Worm (Caenorhabditis elegans) whole organism, L1 larva: ENCODE measurements around the gene Y54F10AR.2.
A peak's percentile ranks its signal among the peaks of the same experiment; 100 is the strongest.

Experiments used
- C16A3.4 ChIP-seq: fragments of 150-350 bp; optimal IDR thresholded peaks from 2 replicates; lab custom pipeline; 2014; ENCODE audit warnings: missing biosample characterization, missing genetic modification characterization
- Y116A8C.19 ChIP-seq: sonication (generic microtip); optimal IDR thresholded peaks from 2 replicates; lab custom pipeline; 2016; ENCODE audit warnings: missing compliant biosample characterization, missing genetic modification characterization, borderline replicate concordance
- aly-2 ChIP-seq: fragments of 150-350 bp; optimal IDR thresholded peaks from 2 replicates; lab custom pipeline; 2014; ENCODE audit warnings: missing biosample characterization, missing genetic modification characterization
- ama-1 ChIP-seq: fragments of 150-350 bp; optimal IDR thresholded peaks from 2 replicates; lab custom pipeline; 2014
- blmp-1 ChIP-seq: fragments of 150-350 bp; optimal IDR thresholded peaks from 2 replicates; lab custom pipeline; 2014; ENCODE audit warnings: missing biosample characterization, missing genetic modification characterization
- ceh-63 ChIP-seq: fragments of 200-800 bp; sonication (Bioruptor generic); optimal IDR thresholded peaks from 2 replicates; lab custom pipeline; 2018; ENCODE audit warnings: mild to moderate bottlenecking, missing genetic modification characterization, missing compliant biosample characterization
- ceh-8 ChIP-seq: fragments of 200-800 bp; sonication (Bioruptor generic); optimal IDR thresholded peaks from 2 replicates; lab custom pipeline; 2018; ENCODE audit warnings: mild to moderate bottlenecking, missing genetic modification characterization, moderate library complexity, missing compliant biosample characterization
- ceh-88 ChIP-seq: fragments of 200-800 bp; sonication (Bioruptor generic); IDR thresholded peaks from 2 replicates; pipeline ENCODE4 v1.3.6; 2022; ENCODE audit warnings: missing genetic modification characterization, missing compliant biosample characterization
- ces-1 ChIP-seq: fragments of 150-350 bp; optimal IDR thresholded peaks from 2 replicates; lab custom pipeline; 2014; ENCODE audit warnings: missing biosample characterization, missing genetic modification reagents, missing genetic modification characterization
- dpl-1 ChIP-seq, 3 experiments: fragments of 150-350 bp in 2 of 3; sonication (generic microtip) in 1 of 3; optimal IDR thresholded peaks; 2 replicates each; lab custom pipeline; 2014 to 2017; ENCODE audit warnings: missing biosample characterization in 3 of 3, missing genetic modification characterization in 3 of 3, missing genetic modification reagents in 3 of 3
- efl-1 ChIP-seq, 4 experiments: fragments of 150-350 bp; optimal IDR thresholded peaks in 3 of 4; peaks in 1 of 4; 1 replicate in 1 of 4; 2 replicates in 3 of 4; lab custom pipeline; 2014; ENCODE audit warnings: missing biosample characterization in 2 of 4, missing genetic modification characterization in 2 of 4, missing genetic modification reagents in 2 of 4
- efl-3 ChIP-seq: fragments of 200-800 bp; sonication (Bioruptor generic); optimal IDR thresholded peaks from 2 replicates; lab custom pipeline; 2018; ENCODE audit warnings: mild to moderate bottlenecking, missing genetic modification characterization, missing compliant biosample characterization
- egl-13 ChIP-seq: sonication (generic microtip); optimal IDR thresholded peaks from 2 replicates; lab custom pipeline; 2016; ENCODE audit warnings: missing genotype, missing genetic modification reagents, missing genetic modification characterization, missing compliant biosample characterization
- egl-27 ChIP-seq, 2 experiments: fragments of 150-350 bp in 1 of 2; sonication (generic microtip); optimal IDR thresholded peaks; 3 replicates each; lab custom pipeline; 2017 to 2018; ENCODE audit warnings: missing biosample characterization in 2 of 2, missing genetic modification characterization in 2 of 2, missing genetic modification reagents in 2 of 2
- elt-2 ChIP-seq: sonication (generic microtip); optimal IDR thresholded peaks from 2 replicates; lab custom pipeline; 2016; ENCODE audit warnings: missing genetic modification characterization, mild to moderate bottlenecking, inconsistent platforms, missing compliant biosample characterization, missing genetic modification reagents
- elt-3 ChIP-seq, 6 experiments: fragments of 150-350 bp in 1 of 6; sonication (generic microtip); optimal IDR thresholded peaks; 2 replicates each; lab custom pipeline; 2017 to 2018; ENCODE audit warnings: missing biosample characterization in 6 of 6, missing genetic modification characterization in 6 of 6, inconsistent platforms in 1 of 6
- fkh-10 ChIP-seq: sonication (generic microtip); optimal IDR thresholded peaks from 2 replicates; lab custom pipeline; 2017; ENCODE audit warnings: missing biosample characterization, missing genetic modification reagents, missing genetic modification characterization
- fkh-4 ChIP-seq: sonication (generic microtip); optimal IDR thresholded peaks from 2 replicates; lab custom pipeline; 2016; ENCODE audit warnings: missing compliant biosample characterization, missing genetic modification characterization, borderline replicate concordance
- fos-1 ChIP-seq: fragments of 150-350 bp; optimal IDR thresholded peaks from 2 replicates; lab custom pipeline; 2014; ENCODE audit warnings: missing biosample characterization, missing genetic modification characterization
- grh-1 ChIP-seq: fragments of 200-800 bp; sonication (Bioruptor generic); IDR thresholded peaks from 2 replicates; pipeline ENCODE4 v1.3.6; 2022; ENCODE audit warnings: missing genetic modification reagents, missing genetic modification characterization, missing compliant biosample characterization
- hlh-17 ChIP-seq: fragments of 200-800 bp; sonication (Bioruptor generic); optimal IDR thresholded peaks from 2 replicates; lab custom pipeline; 2018; ENCODE audit warnings: missing genetic modification characterization, mild to moderate bottlenecking, missing compliant biosample characterization, moderate library complexity, borderline replicate concordance
- hpl-2 ChIP-seq: fragments of 150-350 bp; optimal IDR thresholded peaks from 2 replicates; lab custom pipeline; 2014; ENCODE audit warnings: missing biosample characterization, missing genetic modification reagents, missing genetic modification characterization
- isw-1 ChIP-seq: fragments of 200-800 bp; sonication (Bioruptor generic); IDR thresholded peaks from 2 replicates; pipeline ENCODE4 v1.3.6; 2022; ENCODE audit warnings: missing genetic modification characterization, missing compliant biosample characterization
- lin-13 ChIP-seq: fragments of 150-350 bp; optimal IDR thresholded peaks from 2 replicates; lab custom pipeline; 2014; ENCODE audit warnings: missing biosample characterization, missing genetic modification reagents, missing genetic modification characterization
- lin-35 ChIP-seq, 2 experiments: fragments of 150-350 bp; optimal IDR thresholded peaks; 2 replicates each; lab custom pipeline; 2014; ENCODE audit warnings: missing biosample characterization in 2 of 2, missing genetic modification characterization in 2 of 2, missing genetic modification reagents in 2 of 2
- lir-3 ChIP-seq: sonication (generic microtip); optimal IDR thresholded peaks from 2 replicates; lab custom pipeline; 2016; ENCODE audit warnings: mild to moderate bottlenecking, missing genetic modification characterization, moderate library complexity, missing compliant biosample characterization; ENCODE audit not compliant: poor library complexity
- lsy-2 ChIP-seq, 2 experiments: fragments of 150-350 bp; optimal IDR thresholded peaks; 2 replicates each; lab custom pipeline; 2014; ENCODE audit warnings: missing biosample characterization in 2 of 2, missing genetic modification characterization in 2 of 2
- mab-9 ChIP-seq: fragments of 200-800 bp; sonication (Bioruptor generic); IDR thresholded peaks from 2 replicates; pipeline ENCODE4 v1.3.6; 2022; ENCODE audit warnings: missing genetic modification reagents, missing genetic modification characterization, missing compliant biosample characterization
- mef-2 ChIP-seq: fragments of 150-350 bp; optimal IDR thresholded peaks from 2 replicates; lab custom pipeline; 2014; ENCODE audit warnings: missing biosample characterization, missing genetic modification characterization
- nhr-11 ChIP-seq: fragments of 150-350 bp; optimal IDR thresholded peaks from 2 replicates; lab custom pipeline; 2014; ENCODE audit warnings: missing biosample characterization, missing genetic modification characterization
- nhr-28 ChIP-seq: fragments of 150-350 bp; optimal IDR thresholded peaks from 2 replicates; lab custom pipeline; 2014; ENCODE audit warnings: missing biosample characterization, missing genetic modification characterization
- nhr-71 ChIP-seq: sonication (generic microtip); optimal IDR thresholded peaks from 2 replicates; lab custom pipeline; 2016; ENCODE audit warnings: mild to moderate bottlenecking, missing genetic modification characterization, moderate library complexity, missing compliant biosample characterization
- nhr-77 ChIP-seq: fragments of 150-350 bp; optimal IDR thresholded peaks from 2 replicates; lab custom pipeline; 2014; ENCODE audit warnings: missing biosample characterization, missing genetic modification characterization
- nhr-90 ChIP-seq: sonication (generic microtip); optimal IDR thresholded peaks from 2 replicates; lab custom pipeline; 2016; ENCODE audit warnings: mild to moderate bottlenecking, missing genetic modification characterization, missing compliant biosample characterization; ENCODE audit not compliant: poor library complexity
- pag-3 ChIP-seq: sonication (generic microtip); optimal IDR thresholded peaks from 2 replicates; lab custom pipeline; 2017; ENCODE audit warnings: missing genetic modification characterization, mild to moderate bottlenecking, missing compliant biosample characterization, antibody characterized with exemption, borderline replicate concordance; ENCODE audit not compliant: insufficient read depth
- rnt-1 ChIP-seq: sonication (generic microtip); optimal IDR thresholded peaks from 2 replicates; lab custom pipeline; 2016; ENCODE audit warnings: mild to moderate bottlenecking, missing genetic modification characterization, moderate library complexity, missing compliant biosample characterization
- snpc-4 ChIP-seq: fragments of 150-350 bp; optimal IDR thresholded peaks from 2 replicates; lab custom pipeline; 2014; ENCODE audit warnings: missing biosample characterization, missing genetic modification characterization
- swsn-7 ChIP-seq: sonication (generic microtip); optimal IDR thresholded peaks from 2 replicates; lab custom pipeline; 2016; ENCODE audit warnings: missing genetic modification characterization, missing compliant biosample characterization
- tbx-2 ChIP-seq: sonication (generic microtip); optimal IDR thresholded peaks from 2 replicates; lab custom pipeline; 2016; ENCODE audit warnings: missing genetic modification characterization, missing compliant biosample characterization
- unc-130 ChIP-seq: fragments of 150-350 bp; optimal IDR thresholded peaks from 2 replicates; lab custom pipeline; 2017; ENCODE audit warnings: missing biosample characterization, missing genetic modification characterization, inconsistent platforms
- unc-30 ChIP-seq: sonication (generic microtip); optimal IDR thresholded peaks from 2 replicates; lab custom pipeline; 2017; ENCODE audit warnings: missing biosample characterization, missing genetic modification characterization
- unc-98 ChIP-seq: fragments of 200-800 bp; sonication (Bioruptor generic); IDR thresholded peaks from 2 replicates; pipeline ENCODE4 v1.3.6; 2022; ENCODE audit warnings: missing genetic modification characterization, missing compliant biosample characterization
- zip-4 ChIP-seq: fragments of 200-800 bp; sonication (Bioruptor generic); optimal IDR thresholded peaks from 2 replicates; lab custom pipeline; 2018; ENCODE audit warnings: mild to moderate bottlenecking, missing genetic modification characterization, moderate library complexity, missing compliant biosample characterization
- ztf-11 ChIP-seq, 2 experiments: sonication (generic microtip); optimal IDR thresholded peaks; 2 replicates each; lab custom pipeline; 2016 to 2017; ENCODE audit warnings: missing genetic modification characterization in 2 of 2, missing biosample characterization in 1 of 2, missing compliant biosample characterization in 1 of 2

Gene Y54F10AR.2

DNA sequence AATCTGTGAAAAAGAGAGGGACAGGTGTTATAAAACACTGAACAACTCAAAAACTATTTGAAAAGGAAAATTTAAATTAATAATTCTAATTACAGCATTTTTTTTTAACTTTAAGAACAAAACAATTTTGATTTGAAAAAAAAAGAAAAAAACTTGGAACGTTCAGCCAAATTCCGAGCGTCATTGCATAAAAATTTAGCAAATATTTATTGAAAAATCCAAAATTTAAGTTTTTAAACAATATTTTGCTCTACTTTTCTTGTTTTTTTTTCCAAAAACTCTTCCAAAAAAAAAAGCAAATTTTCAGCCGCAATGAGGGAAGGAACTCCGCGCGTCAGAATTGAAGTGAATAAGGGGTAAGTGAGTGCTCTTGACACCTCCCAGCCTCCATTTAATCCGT lies 21.7 kb downstream of the Y54F10AR.2 start, which contains the start of gene feh-1:
feh-1 (plus strand) TSS at position 301 of the 400 bp plus-strand sequence.
- no peak for TF ChIP-seq lin-13
- no peak for TF ChIP-seq pag-3 (tag; lab: Kevin White, UChicago)
- TF ChIP-seq hpl-2 (GFP tag; lab: Kevin White, UChicago), result no peak
- no peak for TF ChIP-seq ceh-88 (GFP tag; lab: Robert Waterston, UW)
- TF ChIP-seq unc-98 (GFP tag; lab: Robert Waterston, UW), result no peak
- TF ChIP-seq elt-2 (tag; lab: Kevin White, UChicago), result no peak
- no peak for TF ChIP-seq efl-3
- TF ChIP-seq nhr-77 (tag; lab: Kevin White, UChicago), result no peak
- TF ChIP-seq zip-4, result no peak
- TF ChIP-seq lsy-2 (tag; optimal IDR thresholded peaks at IDR 0.05; lab: Kevin White, UChicago), result no peak
- no peak for TF ChIP-seq fkh-4
- no peak for TF ChIP-seq swsn-7
- no peak for TF ChIP-seq hlh-17 (GFP tag; lab: Kevin White, UChicago)
- TF ChIP-seq nhr-11 (tag; lab: Kevin White, UChicago), result no peak
- no peak for TF ChIP-seq isw-1 (GFP tag; lab: Robert Waterston, UW)
- TF ChIP-seq ama-1 (lab: Kevin White, UChicago), result no peak
- no peak for TF ChIP-seq egl-13
- no peak for TF ChIP-seq dpl-1 (GFP tag; optimal IDR thresholded peaks at IDR 0.05; lab: Kevin White, UChicago)
- no peak for TF ChIP-seq ces-1 (GFP tag; lab: Kevin White, UChicago)
- no peak for TF ChIP-seq ztf-11 (tag; optimal IDR thresholded peaks at IDR 0.05; lab: Kevin White, UChicago)

DNA sequence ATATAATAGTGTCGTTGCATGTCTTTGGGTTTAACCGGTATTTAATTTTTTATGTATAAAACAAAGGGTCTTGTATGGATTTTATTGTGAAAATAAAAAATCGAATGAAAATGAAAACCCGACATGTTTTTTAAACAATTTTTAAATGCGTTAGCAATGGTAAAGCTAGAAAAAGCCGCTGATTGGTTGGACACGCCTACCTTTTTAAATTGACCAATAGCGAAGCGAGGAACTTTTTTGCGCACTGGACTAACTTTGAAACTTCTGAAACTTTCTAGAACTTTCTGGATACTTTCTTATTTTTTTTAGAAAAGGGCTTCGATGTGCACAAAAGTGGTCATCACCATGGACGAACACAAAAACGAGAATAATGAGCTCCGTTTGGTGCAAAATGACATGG lies 25.0 kb downstream of the Y54F10AR.2 start:
- TF ChIP-seq fos-1 (tag; lab: Kevin White, UChicago) (no peak), dpl-1 (GFP tag; optimal IDR thresholded peaks at IDR 0.05; lab: Kevin White, UChicago) (no peak), unc-130 (tag; lab: Kevin White, UChicago) (no peak), nhr-77 (tag; lab: Kevin White, UChicago) (no peak), ztf-11 (tag; optimal IDR thresholded peaks at IDR 0.05; lab: Kevin White, UChicago) (no peak), mef-2 (tag; lab: Kevin White, UChicago) (no peak), elt-2 (tag; lab: Kevin White, UChicago) (no peak), nhr-28 (no peak), rnt-1 (no peak), Y116A8C.19 (tag; lab: Kevin White, UChicago) (no peak), tbx-2 (tag; lab: Kevin White, UChicago) (no peak), snpc-4 (tag; lab: Kevin White, UChicago) (no peak), nhr-90 (tag; lab: Kevin White, UChicago) (no peak), C16A3.4 (tag; lab: Kevin White, UChicago) (no peak), aly-2 (tag; lab: Kevin White, UChicago) (no peak)

ce11 chrIII:2540520-2540919 lies 30.8 kb downstream of the Y54F10AR.2 start:
- TF ChIP-seq ceh-88 (GFP tag; lab: Robert Waterston, UW), result no peak
- TF ChIP-seq ceh-63 (GFP tag; lab: Kevin White, UChicago), result no peak
- TF ChIP-seq aly-2 (tag; lab: Kevin White, UChicago), result no peak
- no peak for TF ChIP-seq dpl-1 (GFP tag; optimal IDR thresholded peaks at IDR 0.05; lab: Kevin White, UChicago)
- no peak for TF ChIP-seq nhr-11 (tag; lab: Kevin White, UChicago)
- no peak for TF ChIP-seq unc-98 (GFP tag; lab: Robert Waterston, UW)
- no peak for TF ChIP-seq tbx-2 (tag; lab: Kevin White, UChicago)
- no peak for TF ChIP-seq blmp-1 (tag; lab: Kevin White, UChicago)
- TF ChIP-seq lir-3 (tag; lab: Kevin White, UChicago), result no peak
- no peak for TF ChIP-seq egl-27 (tag; optimal IDR thresholded peaks at IDR 0.05; lab: Kevin White, UChicago)
- TF ChIP-seq nhr-90 (tag; lab: Kevin White, UChicago), result no peak
- TF ChIP-seq ces-1 (GFP tag; lab: Kevin White, UChicago), result no peak

- TF ChIP-seq ceh-8 (GFP tag; lab: Kevin White, UChicago), result no peak
- peak; percentile 16 for TF ChIP-seq tbx-2 (tag; lab: Kevin White, UChicago)
- TF ChIP-seq efl-1 (optimal IDR thresholded peaks at IDR 0.05; lab: Kevin White, UChicago), result peak in 1 of 2 experiments; percentile 14
- no peak for TF ChIP-seq efl-1 (GFP tag; optimal IDR thresholded peaks at IDR 0.05 in 1 of 2; lab: Kevin White, UChicago)
- peak in 1 of 2 experiments; percentile 26 for TF ChIP-seq lin-35 (GFP tag; optimal IDR thresholded peaks at IDR 0.05; lab: Kevin White, UChicago)
- no peak for TF ChIP-seq egl-27 (tag; optimal IDR thresholded peaks at IDR 0.05; lab: Kevin White, UChicago)
- peak; percentile 14; the same call in 1 of the 2 replicates for TF ChIP-seq mab-9 (GFP tag; lab: Robert Waterston, UW)
- peak in 1 of 2 experiments; percentile 7 for TF ChIP-seq lsy-2 (tag; optimal IDR thresholded peaks at IDR 0.05; lab: Kevin White, UChicago)
- peak; percentile 53 for TF ChIP-seq fkh-10 (GFP tag; lab: Kevin White, UChicago)
- TF ChIP-seq unc-30 (tag; lab: Kevin White, UChicago), result no peak
- no peak for TF ChIP-seq grh-1
- no peak for TF ChIP-seq elt-3 (tag; optimal IDR thresholded peaks at IDR 0.05; lab: Kevin White, UChicago)
- peak; percentile 40 for TF ChIP-seq nhr-71 (tag; lab: Kevin White, UChicago)
- no peak for TF ChIP-seq nhr-28
- TF ChIP-seq nhr-11 (tag; lab: Kevin White, UChicago), result no peak
- no peak for TF ChIP-seq egl-13
Measured at ce11 chrIII:2535122-2535521, 36.2 kb downstream of the Y54F10AR.2 start.
